Worm (Caenorhabditis elegans): ENCODE data around the gene F09E5.11.

Gene F09E5.11

DNA sequence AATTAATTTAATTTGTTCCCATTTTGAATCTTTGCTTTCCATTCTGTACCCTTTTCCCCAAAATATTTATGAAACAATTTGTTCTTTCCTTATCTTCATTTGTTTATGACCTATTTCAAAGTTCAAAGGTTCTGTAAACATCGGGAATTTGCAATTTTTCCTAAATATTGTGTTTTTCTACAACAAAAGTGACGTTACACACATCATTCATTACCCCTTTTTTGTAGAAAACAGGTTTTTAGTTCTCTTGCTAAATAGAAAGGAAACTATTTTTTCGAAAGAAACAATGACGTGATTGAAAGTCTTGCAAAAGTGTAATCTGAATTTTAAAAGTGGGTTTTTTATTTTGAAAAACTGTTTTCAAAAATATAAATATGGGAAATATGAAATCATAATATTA is 33.3 kb downstream of the F09E5.11 start:
- TF ChIP-seq unc-62 (GFP tag; optimal IDR thresholded peaks at IDR 0.05) (no peak), nhr-12 (tag; optimal IDR thresholded peaks at IDR 0.05) (no peak), bed-3 (GFP tag; optimal IDR thresholded peaks at IDR 0.05) (no peak), ceh-83 (GFP tag; optimal IDR thresholded peaks at IDR 0.05) (no peak), M03D4.4 (tag; optimal IDR thresholded peaks at IDR 0.05) (no peak), elt-3 (tag; optimal IDR thresholded peaks at IDR 0.05) (no peak), lsy-2 (tag; optimal IDR thresholded peaks at IDR 0.05) (no peak), unc-120 (tag; optimal IDR thresholded peaks at IDR 0.05; ENCODE audit: poor library complexity, severe bottlenecking) (no peak), mep-1 (tag; optimal IDR thresholded peaks at IDR 0.05) (no peak), ztf-11 (tag; optimal IDR thresholded peaks at IDR 0.05) (no peak)

DNA sequence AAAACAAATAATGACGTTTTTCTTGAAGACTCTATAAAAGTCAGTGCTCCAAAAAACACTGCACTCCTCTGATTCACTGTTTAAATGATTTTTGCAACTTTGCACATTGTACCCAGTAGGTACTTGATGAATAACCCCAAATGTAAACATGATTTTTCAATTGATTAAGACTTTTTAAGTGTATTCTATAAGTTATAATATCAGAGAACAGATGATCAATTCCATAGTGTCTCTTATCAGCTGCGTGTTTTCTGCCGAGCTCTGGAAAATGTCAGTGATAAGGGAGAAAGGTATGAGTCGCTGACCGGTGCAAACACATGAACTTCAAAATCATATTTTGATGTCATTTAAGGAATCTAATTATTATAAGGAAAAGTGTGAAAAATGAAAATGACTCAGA is 34.2 kb downstream of the F09E5.11 start:
- TF ChIP-seq sem-2 (GFP tag; optimal IDR thresholded peaks at IDR 0.05) (no peak), drap-1 (GFP tag; optimal IDR thresholded peaks at IDR 0.05) (no peak)

DNA sequence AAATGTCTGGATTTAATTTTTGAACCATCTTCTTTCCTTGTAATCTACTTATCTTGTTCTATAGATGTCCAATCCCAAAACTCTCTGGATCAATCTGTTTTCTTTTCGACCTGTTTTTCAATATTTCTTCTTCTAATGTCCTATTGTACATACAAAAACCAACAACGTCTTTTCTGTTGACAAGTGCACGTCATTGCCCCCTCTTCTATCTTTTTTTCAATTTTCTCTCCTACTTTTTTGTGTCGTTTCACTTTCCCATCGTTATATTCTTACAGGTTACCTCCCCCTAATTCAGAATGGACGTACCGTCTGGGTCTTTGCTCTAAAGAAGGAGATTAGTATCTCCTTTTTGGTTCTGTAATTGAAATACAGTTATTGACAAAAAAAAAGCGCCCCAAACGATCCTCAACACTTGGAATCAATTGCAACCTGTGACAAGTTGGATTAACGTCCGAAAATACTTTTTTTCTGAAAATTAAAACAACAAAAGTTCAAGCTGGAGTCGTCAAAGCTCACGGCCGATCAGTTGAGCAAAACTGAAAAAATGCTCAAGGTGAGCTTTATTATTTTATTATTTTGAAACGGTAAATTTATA is 35.2 kb downstream of the F09E5.11 start, which contains the start of gene vhp-1:
TSS of gene vhp-1 (plus strand) at position 545 of the 595 bp plus-strand sequence.
- TF ChIP-seq nhr-12 (tag; optimal IDR thresholded peaks at IDR 0.05) (no peak), nhr-76 (tag; optimal IDR thresholded peaks at IDR 0.05) (no peak), nhr-28 (tag; optimal IDR thresholded peaks at IDR 0.05) (no peak), nhr-2 (tag; optimal IDR thresholded peaks at IDR 0.05) (no peak), pha-4 (tag; optimal IDR thresholded peaks at IDR 0.05) (no peak), zip-8 (tag; optimal IDR thresholded peaks at IDR 0.05) (no peak), lsy-2 (tag; optimal IDR thresholded peaks at IDR 0.05) (no peak), unc-39 (tag; optimal IDR thresholded peaks at IDR 0.05) (no peak), unc-62 (GFP tag; optimal IDR thresholded peaks at IDR 0.05) (no peak), cnd-1 (tag; optimal IDR thresholded peaks at IDR 0.05) (no peak), ztf-11 (tag; optimal IDR thresholded peaks at IDR 0.05) (no peak), mab-5 (tag; optimal IDR thresholded peaks at IDR 0.05) (no peak), elt-1 (tag; optimal IDR thresholded peaks at IDR 0.05; ENCODE audit: borderline replicate concordance, insufficient read depth) (no peak), mep-1 (tag; optimal IDR thresholded peaks at IDR 0.05) (no peak), M03D4.4 (tag; optimal IDR thresholded peaks at IDR 0.05) (no peak), flh-1 (GFP tag; optimal IDR thresholded peaks at IDR 0.05) (no peak), ceh-43 (GFP tag; optimal IDR thresholded peaks at IDR 0.05) (no peak), blmp-1 (tag; optimal IDR thresholded peaks at IDR 0.05) (no peak), hlh-1 (tag; optimal IDR thresholded peaks at IDR 0.05) (no peak)

DNA sequence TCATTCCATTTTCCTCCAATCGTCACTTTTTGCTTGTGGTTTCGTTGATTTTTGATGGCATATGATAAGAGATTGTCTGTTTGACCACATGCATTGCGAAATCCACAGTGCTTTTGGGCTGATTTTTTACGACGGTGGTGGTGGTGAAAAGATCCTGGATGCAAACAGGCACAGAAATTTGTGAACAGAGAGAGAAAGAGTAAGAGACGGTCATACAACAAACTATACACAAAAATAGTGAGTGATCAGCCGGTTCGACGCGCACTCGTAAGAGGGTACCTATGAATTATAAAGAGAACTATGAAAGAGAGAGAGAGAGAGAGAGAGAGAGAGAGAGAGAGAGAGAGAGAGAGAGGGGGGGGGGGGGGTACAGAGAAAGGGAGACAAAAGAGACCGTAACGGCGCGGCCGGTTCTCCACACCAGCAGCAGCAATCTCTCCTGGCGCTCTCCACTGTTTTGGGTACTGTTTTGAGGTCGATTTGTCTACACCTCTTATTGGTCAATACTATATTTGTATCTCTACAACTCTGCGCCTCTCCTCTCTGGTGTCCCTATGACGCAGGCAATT is 36.2 kb downstream of the F09E5.11 start:
- no peak for TF ChIP-seq elt-1 (tag; optimal IDR thresholded peaks at IDR 0.05; ENCODE audit: borderline replicate concordance, insufficient read depth)
- no peak for TF ChIP-seq nhr-76 (tag; optimal IDR thresholded peaks at IDR 0.05)
- peak; percentile 11 for TF ChIP-seq ham-2 (GFP tag; optimal IDR thresholded peaks at IDR 0.05)
- no peak for TF ChIP-seq unc-120 (tag; optimal IDR thresholded peaks at IDR 0.05; ENCODE audit: poor library complexity, severe bottlenecking)
- no peak for TF ChIP-seq zip-8 (tag; optimal IDR thresholded peaks at IDR 0.05)
- no peak for TF ChIP-seq sem-2 (GFP tag; optimal IDR thresholded peaks at IDR 0.05)
- no peak for TF ChIP-seq cnd-1 (tag; optimal IDR thresholded peaks at IDR 0.05)
- TF ChIP-seq mep-1 (tag; optimal IDR thresholded peaks at IDR 0.05) = no peak
- peak; percentile 10 for TF ChIP-seq sptf-1 (tag; optimal IDR thresholded peaks at IDR 0.05)
- TF ChIP-seq bed-3 (GFP tag; optimal IDR thresholded peaks at IDR 0.05) = no peak
- no peak for TF ChIP-seq lin-32 (GFP tag; optimal IDR thresholded peaks at IDR 0.05)
- TF ChIP-seq lin-13 (tag; optimal IDR thresholded peaks at IDR 0.05) = no peak
- TF ChIP-seq blmp-1 (tag; optimal IDR thresholded peaks at IDR 0.05) = no peak
- peak; percentile 27 for TF ChIP-seq nhr-237 (tag; optimal IDR thresholded peaks at IDR 0.05)
- no peak for TF ChIP-seq ces-1 (GFP tag; optimal IDR thresholded peaks at IDR 0.05)
- peak; percentile 51 for TF ChIP-seq drap-1 (GFP tag; optimal IDR thresholded peaks at IDR 0.05)
- no peak for TF ChIP-seq snpc-4 (tag; optimal IDR thresholded peaks at IDR 0.05)
- TF ChIP-seq M03D4.4 (tag; optimal IDR thresholded peaks at IDR 0.05) = no peak
- no peak for TF ChIP-seq nhr-28 (tag; optimal IDR thresholded peaks at IDR 0.05)
- no peak for TF ChIP-seq ceh-39 (tag; optimal IDR thresholded peaks at IDR 0.05)
- TF ChIP-seq unc-62 (GFP tag; optimal IDR thresholded peaks at IDR 0.05) = no peak
- peak; percentile 61 for TF ChIP-seq mls-2 (tag; optimal IDR thresholded peaks at IDR 0.05)
- no peak for TF ChIP-seq hlh-1 (tag; optimal IDR thresholded peaks at IDR 0.05)
- TF ChIP-seq elt-3 (tag; optimal IDR thresholded peaks at IDR 0.05) = peak; percentile 70
- TF ChIP-seq pha-4 (tag; optimal IDR thresholded peaks at IDR 0.05) = peak; percentile 23
- no peak for TF ChIP-seq unc-39 (tag; optimal IDR thresholded peaks at IDR 0.05)
- no peak for TF ChIP-seq tbx-8 (GFP tag; optimal IDR thresholded peaks at IDR 0.05)
- no peak for TF ChIP-seq lsy-2 (tag; optimal IDR thresholded peaks at IDR 0.05)
- TF ChIP-seq ceh-43 (GFP tag; optimal IDR thresholded peaks at IDR 0.05) = peak; percentile 16

Measured in whole organism, mixed stage, embryonic.